Worm (Caenorhabditis elegans) whole organism, L1 larva: ENCODE results near the gene frpr-1.

Experiments
- C04F5.9 ChIP-seq: sonication (generic microtip); optimal IDR thresholded peaks from 2 replicates; lab custom pipeline; 2016; ENCODE audit warnings: missing genetic modification characterization, missing compliant biosample characterization
- C16A3.4 ChIP-seq: fragments of 150-350 bp; optimal IDR thresholded peaks from 2 replicates; lab custom pipeline; 2014; ENCODE audit warnings: missing biosample characterization, missing genetic modification characterization
- Y116A8C.19 ChIP-seq: sonication (generic microtip); optimal IDR thresholded peaks from 2 replicates; lab custom pipeline; 2016; ENCODE audit warnings: missing compliant biosample characterization, missing genetic modification characterization, borderline replicate concordance
- aha-1 ChIP-seq: fragments of 150-350 bp; optimal IDR thresholded peaks from 2 replicates; lab custom pipeline; 2014; ENCODE audit warnings: missing biosample characterization, missing genetic modification characterization
- alr-1 ChIP-seq: fragments of 200-800 bp; sonication (Bioruptor generic); optimal IDR thresholded peaks from 2 replicates; lab custom pipeline; 2018; ENCODE audit warnings: borderline replicate concordance, mild to moderate bottlenecking, missing genetic modification characterization, missing compliant biosample characterization
- aly-2 ChIP-seq: fragments of 150-350 bp; optimal IDR thresholded peaks from 2 replicates; lab custom pipeline; 2014; ENCODE audit warnings: missing biosample characterization, missing genetic modification characterization
- ama-1 ChIP-seq: fragments of 150-350 bp; optimal IDR thresholded peaks from 2 replicates; lab custom pipeline; 2014
- ceh-63 ChIP-seq: fragments of 200-800 bp; sonication (Bioruptor generic); optimal IDR thresholded peaks from 2 replicates; lab custom pipeline; 2018; ENCODE audit warnings: mild to moderate bottlenecking, missing genetic modification characterization, missing compliant biosample characterization
- ceh-8 ChIP-seq: fragments of 200-800 bp; sonication (Bioruptor generic); optimal IDR thresholded peaks from 2 replicates; lab custom pipeline; 2018; ENCODE audit warnings: mild to moderate bottlenecking, missing genetic modification characterization, moderate library complexity, missing compliant biosample characterization
- ceh-90 ChIP-seq: sonication (generic microtip); optimal IDR thresholded peaks from 2 replicates; lab custom pipeline; 2016; ENCODE audit warnings: missing genetic modification characterization, missing compliant biosample characterization
- ces-1 ChIP-seq: fragments of 150-350 bp; optimal IDR thresholded peaks from 2 replicates; lab custom pipeline; 2014; ENCODE audit warnings: missing biosample characterization, missing genetic modification reagents, missing genetic modification characterization
- dpl-1 ChIP-seq, 3 experiments: fragments of 150-350 bp in 2 of 3; sonication (generic microtip) in 1 of 3; optimal IDR thresholded peaks; 2 replicates each; lab custom pipeline; 2014 to 2017; ENCODE audit warnings: missing biosample characterization in 3 of 3, missing genetic modification characterization in 3 of 3, missing genetic modification reagents in 3 of 3
- dsc-1 ChIP-seq: sonication (generic microtip); optimal IDR thresholded peaks from 2 replicates; lab custom pipeline; 2016; ENCODE audit warnings: mild to moderate bottlenecking, missing genetic modification characterization, missing compliant biosample characterization
- efl-1 ChIP-seq, 4 experiments: fragments of 150-350 bp; optimal IDR thresholded peaks in 3 of 4; peaks in 1 of 4; 1 replicate in 1 of 4; 2 replicates in 3 of 4; lab custom pipeline; 2014; ENCODE audit warnings: missing biosample characterization in 2 of 4, missing genetic modification characterization in 2 of 4, missing genetic modification reagents in 2 of 4
- egl-13 ChIP-seq: sonication (generic microtip); optimal IDR thresholded peaks from 2 replicates; lab custom pipeline; 2016; ENCODE audit warnings: missing genotype, missing genetic modification reagents, missing genetic modification characterization, missing compliant biosample characterization
- egl-27 ChIP-seq, 2 experiments: fragments of 150-350 bp in 1 of 2; sonication (generic microtip); optimal IDR thresholded peaks; 3 replicates each; lab custom pipeline; 2017 to 2018; ENCODE audit warnings: missing biosample characterization in 2 of 2, missing genetic modification characterization in 2 of 2, missing genetic modification reagents in 2 of 2
- fos-1 ChIP-seq: fragments of 150-350 bp; optimal IDR thresholded peaks from 2 replicates; lab custom pipeline; 2014; ENCODE audit warnings: missing biosample characterization, missing genetic modification characterization
- hlh-17 ChIP-seq: fragments of 200-800 bp; sonication (Bioruptor generic); optimal IDR thresholded peaks from 2 replicates; lab custom pipeline; 2018; ENCODE audit warnings: missing genetic modification characterization, mild to moderate bottlenecking, missing compliant biosample characterization, moderate library complexity, borderline replicate concordance
- hlh-4 ChIP-seq: sonication (generic microtip); optimal IDR thresholded peaks from 2 replicates; lab custom pipeline; 2016; ENCODE audit warnings: mild to moderate bottlenecking, missing genetic modification characterization, missing compliant biosample characterization
- hpl-2 ChIP-seq: fragments of 150-350 bp; optimal IDR thresholded peaks from 2 replicates; lab custom pipeline; 2014; ENCODE audit warnings: missing biosample characterization, missing genetic modification reagents, missing genetic modification characterization
- irx-1 ChIP-seq: sonication (generic microtip); optimal IDR thresholded peaks from 2 replicates; lab custom pipeline; 2016; ENCODE audit warnings: missing genetic modification characterization, missing compliant biosample characterization
- isw-1 ChIP-seq: fragments of 200-800 bp; sonication (Bioruptor generic); IDR thresholded peaks from 2 replicates; pipeline ENCODE4 v1.3.6; 2022; ENCODE audit warnings: missing genetic modification characterization, missing compliant biosample characterization
- lin-13 ChIP-seq: fragments of 150-350 bp; optimal IDR thresholded peaks from 2 replicates; lab custom pipeline; 2014; ENCODE audit warnings: missing biosample characterization, missing genetic modification reagents, missing genetic modification characterization
- lin-14 ChIP-seq: fragments of 200-800 bp; sonication (Bioruptor generic); optimal IDR thresholded peaks from 2 replicates; lab custom pipeline; 2018; ENCODE audit warnings: mild to moderate bottlenecking, missing genetic modification characterization, moderate library complexity, missing compliant biosample characterization
- lin-15B ChIP-seq: fragments of 150-350 bp; sonication (generic microtip); optimal IDR thresholded peaks from 3 replicates; lab custom pipeline; 2014; ENCODE audit warnings: missing biosample characterization, missing genetic modification characterization
- lin-35 ChIP-seq, 2 experiments: fragments of 150-350 bp; optimal IDR thresholded peaks; 2 replicates each; lab custom pipeline; 2014; ENCODE audit warnings: missing biosample characterization in 2 of 2, missing genetic modification characterization in 2 of 2, missing genetic modification reagents in 2 of 2
- lir-3 ChIP-seq: sonication (generic microtip); optimal IDR thresholded peaks from 2 replicates; lab custom pipeline; 2016; ENCODE audit warnings: mild to moderate bottlenecking, missing genetic modification characterization, moderate library complexity, missing compliant biosample characterization; ENCODE audit not compliant: poor library complexity
- lsy-2 ChIP-seq, 2 experiments: fragments of 150-350 bp; optimal IDR thresholded peaks; 2 replicates each; lab custom pipeline; 2014; ENCODE audit warnings: missing biosample characterization in 2 of 2, missing genetic modification characterization in 2 of 2
- mef-2 ChIP-seq: fragments of 150-350 bp; optimal IDR thresholded peaks from 2 replicates; lab custom pipeline; 2014; ENCODE audit warnings: missing biosample characterization, missing genetic modification characterization
- nhr-11 ChIP-seq: fragments of 150-350 bp; optimal IDR thresholded peaks from 2 replicates; lab custom pipeline; 2014; ENCODE audit warnings: missing biosample characterization, missing genetic modification characterization
- nhr-19 ChIP-seq: fragments of 200-800 bp; sonication (Bioruptor generic); conservative IDR thresholded peaks from 2 replicates; pipeline ENCODE4 v1.3.6; 2022; ENCODE audit warnings: missing genetic modification characterization, missing compliant biosample characterization
- nhr-237 ChIP-seq: fragments of 150-350 bp; optimal IDR thresholded peaks from 2 replicates; lab custom pipeline; 2014; ENCODE audit warnings: missing biosample characterization, missing genetic modification characterization
- nhr-28 ChIP-seq: fragments of 150-350 bp; optimal IDR thresholded peaks from 2 replicates; lab custom pipeline; 2014; ENCODE audit warnings: missing biosample characterization, missing genetic modification characterization
- nhr-71 ChIP-seq: sonication (generic microtip); optimal IDR thresholded peaks from 2 replicates; lab custom pipeline; 2016; ENCODE audit warnings: mild to moderate bottlenecking, missing genetic modification characterization, moderate library complexity, missing compliant biosample characterization
- nhr-76 ChIP-seq: sonication (generic microtip); optimal IDR thresholded peaks from 2 replicates; lab custom pipeline; 2017; ENCODE audit warnings: missing biosample characterization, missing genetic modification characterization
- nhr-84 ChIP-seq: sonication (generic microtip); optimal IDR thresholded peaks from 2 replicates; lab custom pipeline; 2017; ENCODE audit warnings: missing biosample characterization, missing genetic modification characterization
- nhr-85 ChIP-seq: sonication (generic microtip); peaks from one replicate; lab custom pipeline; 2016; ENCODE audit warnings: missing genetic modification characterization, inconsistent platforms, missing compliant biosample characterization
- pax-3 ChIP-seq: fragments of 200-800 bp; sonication (Bioruptor generic); optimal IDR thresholded peaks from 2 replicates; lab custom pipeline; 2018; ENCODE audit warnings: mild to moderate bottlenecking, missing genetic modification characterization, moderate library complexity, missing compliant biosample characterization
- snpc-4 ChIP-seq: fragments of 150-350 bp; optimal IDR thresholded peaks from 2 replicates; lab custom pipeline; 2014; ENCODE audit warnings: missing biosample characterization, missing genetic modification characterization
- sup-37 ChIP-seq: fragments of 200-800 bp; sonication (Bioruptor generic); optimal IDR thresholded peaks from 2 replicates; lab custom pipeline; 2018; ENCODE audit warnings: mild to moderate bottlenecking, missing genetic modification characterization, missing compliant biosample characterization
- swsn-7 ChIP-seq: sonication (generic microtip); optimal IDR thresholded peaks from 2 replicates; lab custom pipeline; 2016; ENCODE audit warnings: missing genetic modification characterization, missing compliant biosample characterization
- tbx-2 ChIP-seq: sonication (generic microtip); optimal IDR thresholded peaks from 2 replicates; lab custom pipeline; 2016; ENCODE audit warnings: missing genetic modification characterization, missing compliant biosample characterization
- tlp-1 ChIP-seq: fragments of 150-350 bp; optimal IDR thresholded peaks from 2 replicates; lab custom pipeline; 2014; ENCODE audit warnings: missing biosample characterization, missing genetic modification characterization
- unc-130 ChIP-seq: fragments of 150-350 bp; optimal IDR thresholded peaks from 2 replicates; lab custom pipeline; 2017; ENCODE audit warnings: missing biosample characterization, missing genetic modification characterization, inconsistent platforms
- unc-30 ChIP-seq: sonication (generic microtip); optimal IDR thresholded peaks from 2 replicates; lab custom pipeline; 2017; ENCODE audit warnings: missing biosample characterization, missing genetic modification characterization
- unc-86 ChIP-seq: sonication (generic microtip); optimal IDR thresholded peaks from 2 replicates; lab custom pipeline; 2016; ENCODE audit warnings: missing genetic modification characterization, missing compliant biosample characterization
- unc-98 ChIP-seq: fragments of 200-800 bp; sonication (Bioruptor generic); IDR thresholded peaks from 2 replicates; pipeline ENCODE4 v1.3.6; 2022; ENCODE audit warnings: missing genetic modification characterization, missing compliant biosample characterization
- vab-15 ChIP-seq: sonication (generic microtip); optimal IDR thresholded peaks from 2 replicates; lab custom pipeline; 2017; ENCODE audit warnings: missing genotype, mild to moderate bottlenecking, missing genetic modification characterization, missing compliant biosample characterization
- ztf-11 ChIP-seq, 2 experiments: sonication (generic microtip); optimal IDR thresholded peaks; 2 replicates each; lab custom pipeline; 2016 to 2017; ENCODE audit warnings: missing genetic modification characterization in 2 of 2, missing biosample characterization in 1 of 2, missing compliant biosample characterization in 1 of 2
- ztf-4 ChIP-seq: fragments of 150-350 bp; optimal IDR thresholded peaks from 2 replicates; lab custom pipeline; 2014; ENCODE audit warnings: missing biosample characterization, missing genetic modification characterization

frpr-1 gene

DNA sequence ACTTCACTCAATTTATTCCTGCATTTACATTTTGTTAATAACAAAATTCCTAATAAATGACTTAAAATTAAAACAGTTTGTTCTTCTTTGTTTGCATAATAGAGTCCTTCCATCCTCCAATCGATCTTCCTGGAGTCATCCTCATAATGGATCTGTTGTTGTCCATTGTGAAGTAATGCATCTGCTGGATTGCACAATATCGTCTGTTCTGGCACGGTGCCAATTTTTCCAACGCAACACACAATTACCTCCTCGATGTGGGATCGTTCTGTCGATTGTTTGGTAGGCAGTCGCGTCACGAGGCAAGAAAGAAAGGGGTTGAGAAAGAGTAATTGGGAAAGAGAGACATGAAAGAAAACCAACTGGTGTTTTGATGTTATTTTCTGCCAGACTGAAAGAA lies 30.6 kb upstream of the frpr-1 start (continued):
- TF ChIP-seq mef-2 (no peak), snpc-4 (tag; lab: Kevin White, UChicago) (no peak), sup-37 (GFP tag; lab: Kevin White, UChicago) (no peak), egl-13 (tag; lab: Kevin White, UChicago) (no peak), aha-1 (tag; lab: Kevin White, UChicago) (no peak), tlp-1 (tag; lab: Kevin White, UChicago) (no peak), nhr-84 (no peak), nhr-28 (tag; lab: Kevin White, UChicago) (no peak), aly-2 (no peak), hpl-2 (GFP tag; lab: Kevin White, UChicago) (no peak), unc-130 (tag; lab: Kevin White, UChicago) (no peak), tbx-2 (peak; percentile 29), swsn-7 (tag; lab: Kevin White, UChicago) (peak; percentile 53), hlh-4 (no peak), unc-30 (no peak), hlh-17 (GFP tag; lab: Kevin White, UChicago) (no peak), egl-27 (tag; optimal IDR thresholded peaks at IDR 0.05; lab: Kevin White, UChicago) (no peak), irx-1 (tag; lab: Kevin White, UChicago) (no peak), ces-1 (GFP tag; lab: Kevin White, UChicago) (no peak), nhr-76 (tag; lab: Kevin White, UChicago) (no peak), nhr-19 (GFP tag; lab: Robert Waterston, UW) (no peak), nhr-85 (tag; lab: Kevin White, UChicago) (peak; percentile 81), lsy-2 (tag; optimal IDR thresholded peaks at IDR 0.05; lab: Kevin White, UChicago) (peak; percentile 0 to 29), dsc-1 (tag; lab: Kevin White, UChicago) (no peak), nhr-11 (no peak), vab-15 (no peak), ceh-8 (GFP tag; lab: Kevin White, UChicago) (no peak), efl-1 (optimal IDR thresholded peaks at IDR 0.05; lab: Kevin White, UChicago) (peak; percentile 6 to 23), efl-1 (GFP tag; optimal IDR thresholded peaks at IDR 0.05 in 1 of 2; lab: Kevin White, UChicago) (no peak), alr-1 (tag; lab: Kevin White, UChicago) (no peak), ceh-63 (GFP tag; lab: Kevin White, UChicago) (no peak), unc-86 (tag; lab: Kevin White, UChicago) (peak; percentile 55), Y116A8C.19 (tag; lab: Kevin White, UChicago) (no peak)

DNA sequence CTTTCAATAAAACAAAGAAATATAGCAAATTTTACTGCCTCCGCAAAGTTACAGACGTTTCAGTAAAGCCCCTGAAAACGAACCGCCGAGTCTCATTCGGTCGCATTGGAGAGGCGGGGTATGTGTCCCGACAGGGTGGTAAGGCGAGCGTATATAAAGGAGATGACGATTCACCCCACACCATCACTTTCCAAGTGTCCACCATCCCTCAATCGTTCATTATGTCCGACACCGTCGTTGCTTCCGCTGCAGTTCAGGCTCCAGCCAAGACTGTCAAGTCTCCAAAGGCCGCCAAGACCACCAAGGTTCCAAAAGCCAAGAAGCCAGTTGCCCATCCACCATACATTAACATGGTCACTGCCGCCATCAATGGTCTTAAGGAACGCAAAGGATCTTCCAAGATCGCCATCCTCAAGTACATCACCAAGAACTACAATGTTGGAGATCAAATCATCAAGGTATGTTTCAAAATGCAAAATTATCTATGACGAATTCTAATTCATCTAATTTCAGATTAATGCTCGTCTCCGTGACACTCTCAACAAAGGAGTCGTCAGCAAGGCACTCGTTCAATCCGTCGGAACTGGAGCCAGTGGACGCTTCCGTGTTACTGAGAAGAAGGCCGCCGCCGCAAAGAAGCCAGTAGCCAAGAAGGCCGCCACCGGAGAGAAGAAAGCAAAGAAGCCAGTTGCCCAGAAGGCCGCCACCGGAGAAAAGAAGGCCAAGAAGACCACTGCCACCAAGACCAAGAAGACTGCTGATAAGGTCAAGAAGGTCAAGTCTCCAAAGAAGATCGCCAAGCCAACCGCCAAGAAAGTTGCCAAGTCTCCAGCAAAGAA lies 29.8 kb upstream of the frpr-1 start, which contains the start of gene hil-3:
Gene hil-3, plus strand, starts transcription at position 195 of the 839 bp plus-strand sequence.
- no peak for TF ChIP-seq ceh-90 (tag; lab: Kevin White, UChicago)
- no peak for TF ChIP-seq mef-2
- no peak for TF ChIP-seq pax-3 (tag; lab: Kevin White, UChicago)
- no peak for TF ChIP-seq nhr-84
- no peak for TF ChIP-seq fos-1
- no peak for TF ChIP-seq dpl-1 (GFP tag; optimal IDR thresholded peaks at IDR 0.05; lab: Kevin White, UChicago)
- TF ChIP-seq ces-1 (GFP tag; lab: Kevin White, UChicago) = no peak
- peak; percentile 65 for TF ChIP-seq nhr-71
- TF ChIP-seq lin-35 (GFP tag; optimal IDR thresholded peaks at IDR 0.05; lab: Kevin White, UChicago) = peak; percentile 8 to 31
- no peak for TF ChIP-seq isw-1 (GFP tag; lab: Robert Waterston, UW)
- TF ChIP-seq ama-1 (lab: Kevin White, UChicago) = peak; percentile 30
- no peak for TF ChIP-seq C04F5.9 (tag; lab: Kevin White, UChicago)
- TF ChIP-seq lin-13 (GFP tag; lab: Kevin White, UChicago) = no peak
- TF ChIP-seq lin-15B = no peak
- TF ChIP-seq ztf-11 (tag; optimal IDR thresholded peaks at IDR 0.05; lab: Kevin White, UChicago) = peak in 1 of 2 experiments; percentile 6
- no peak for TF ChIP-seq ztf-4 (tag; lab: Kevin White, UChicago)
- TF ChIP-seq vab-15 = no peak
- TF ChIP-seq aly-2 = no peak
- TF ChIP-seq lin-14 (GFP tag; lab: Kevin White, UChicago) = peak; percentile 69
- peak; percentile 38 for TF ChIP-seq C16A3.4 (tag; lab: Kevin White, UChicago)
- TF ChIP-seq nhr-237 (tag; lab: Kevin White, UChicago) = no peak
- no peak for TF ChIP-seq unc-98 (GFP tag; lab: Robert Waterston, UW)
- no peak for TF ChIP-seq tlp-1 (tag; lab: Kevin White, UChicago)
- TF ChIP-seq nhr-19 (GFP tag; lab: Robert Waterston, UW) = peak; percentile 40
- TF ChIP-seq lir-3 (tag; lab: Kevin White, UChicago) = no peak
- TF ChIP-seq hlh-17 (GFP tag; lab: Kevin White, UChicago) = no peak
